Fruit fly (Drosophila melanogaster) ovary, adult (tissue): ENCODE measurements around the gene RapGAP1.

Source experiments
- CG17801 ChIP-seq: fragments of 200-800 bp; optimal IDR thresholded peaks from 2 replicates; lab custom pipeline; 2019; ENCODE audit warnings: missing biosample characterization, mild to moderate bottlenecking, missing genetic modification characterization, moderate library complexity; ENCODE audit not compliant: partially characterized antibody

The RapGAP1 gene

DNA sequence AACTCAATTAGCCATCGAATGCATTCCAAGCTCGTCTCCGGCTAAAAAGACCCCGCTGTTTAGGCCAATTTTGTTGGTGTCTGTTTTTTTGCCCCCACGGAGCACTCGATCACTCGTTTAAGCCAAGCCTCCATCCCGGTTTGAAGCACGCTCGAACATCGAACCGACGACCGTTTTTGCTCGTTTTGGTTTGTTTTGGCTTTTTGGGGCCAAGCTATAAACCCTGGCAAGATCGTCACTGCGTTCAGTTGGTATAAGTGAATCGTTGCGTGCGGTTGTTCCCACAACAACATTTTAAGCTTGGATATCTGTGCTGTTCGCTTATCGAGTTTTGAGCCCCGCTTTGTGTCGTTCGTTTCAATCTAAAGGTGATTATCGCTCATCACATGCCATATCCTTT lies 112.5 kb downstream of the RapGAP1 start, which contains the start of gene CG6055:
Gene CG6055 (plus strand): TSS at position 240 of the 400 bp plus-strand sequence.
- no peak for TF ChIP-seq CG17801 (GFP tag; lab: Kevin White, UChicago)

DNA sequence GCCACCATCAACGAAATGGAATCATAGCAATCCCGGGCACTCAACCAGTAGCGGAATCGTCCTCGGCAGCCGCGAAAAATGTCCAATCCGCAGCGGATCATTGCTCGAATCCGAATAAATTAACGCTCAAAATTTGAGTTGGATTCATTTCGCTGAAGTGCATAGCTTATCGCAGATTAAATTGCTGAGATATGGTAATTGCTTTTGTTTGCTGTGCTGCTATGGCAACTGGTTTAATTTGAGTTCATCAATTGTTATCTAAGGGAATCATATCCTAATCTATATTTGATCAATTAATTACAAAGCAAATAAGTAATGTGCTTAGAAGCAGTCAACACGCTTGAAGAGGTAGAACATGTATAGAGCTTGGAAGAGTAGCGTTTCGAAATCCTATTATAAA lies 116.6 kb downstream of the RapGAP1 start, which contains the start of gene Gr28b:
Gene Gr28b (minus strand): TSS at position 101 of the 400 bp plus-strand sequence.
- TF ChIP-seq CG17801 (GFP tag; lab: Kevin White, UChicago), result no peak

DNA sequence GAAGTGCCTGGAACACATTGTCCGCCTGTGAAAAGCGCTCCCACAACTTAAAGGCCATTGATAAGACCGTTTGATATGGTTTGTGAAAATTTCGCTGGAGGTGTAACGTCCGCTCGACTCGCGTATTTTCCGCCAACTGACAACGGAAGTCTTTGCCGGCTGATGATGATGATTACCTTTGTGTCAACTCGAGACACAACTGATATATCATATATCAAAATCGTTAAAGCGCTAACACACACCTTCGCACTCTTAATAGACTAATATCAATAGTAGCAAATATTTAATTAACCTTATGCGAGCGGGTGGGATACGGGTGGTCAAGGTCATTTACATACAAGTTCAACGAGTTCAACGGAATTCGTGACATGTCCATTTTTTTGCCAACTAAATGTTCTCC lies 124.7 kb downstream of the RapGAP1 start, which contains the start of gene Gr28a:
Gene Gr28a (minus strand): TSS at position 101 of the 400 bp plus-strand sequence.
- TF ChIP-seq CG17801 (GFP tag; lab: Kevin White, UChicago), result no peak

dm6 chr2L:7452093-7452492 lies 126.7 kb downstream of the RapGAP1 start:
- no peak for TF ChIP-seq CG17801 (GFP tag; lab: Kevin White, UChicago)

- no peak for TF ChIP-seq CG17801 (GFP tag; lab: Kevin White, UChicago)
Observed at dm6 chr2L:7450966-7451365, 127.8 kb downstream of the RapGAP1 start, which contains the start of gene santa-maria. Gene santa-maria, minus strand, starts transcription at chr2L:7451244.

dm6 chr2L:7448371-7448770 lies 130.4 kb downstream of the RapGAP1 start:
- TF ChIP-seq CG17801 (GFP tag; lab: Kevin White, UChicago), result no peak

DNA sequence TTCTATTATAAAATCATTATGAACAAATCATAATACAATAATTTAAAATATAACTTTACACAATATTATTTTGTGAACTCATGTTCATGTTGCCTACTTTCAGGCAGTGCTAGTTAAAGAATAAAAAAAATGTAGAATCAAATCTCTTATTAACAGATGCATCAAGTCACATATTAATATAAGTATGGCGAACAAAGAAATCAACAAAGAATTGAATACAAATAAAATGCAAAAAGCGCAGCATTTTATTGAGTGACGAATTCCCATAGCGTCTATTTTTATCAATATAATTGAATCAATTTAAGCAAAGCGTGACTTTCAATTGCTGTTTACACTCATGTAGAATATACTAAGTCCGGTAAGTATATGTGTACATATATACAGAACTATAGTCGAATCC lies 131.0 kb downstream of the RapGAP1 start:
- no peak for TF ChIP-seq CG17801 (GFP tag; lab: Kevin White, UChicago)
